Worm (Caenorhabditis elegans) whole organism, L2 larva: ENCODE measurements around the gene C50F4.4.

Experiments used
- C34F6.9 ChIP-seq: fragments of 150-350 bp; optimal IDR thresholded peaks from 2 replicates; lab custom pipeline; 2014; ENCODE audit warnings: missing biosample characterization, missing genetic modification characterization
- F13H6.1 ChIP-seq: sonication (generic microtip); optimal IDR thresholded peaks from 2 replicates; lab custom pipeline; 2016; ENCODE audit warnings: missing genetic modification characterization, missing compliant biosample characterization
- R02D3.7 ChIP-seq: fragments of 150-350 bp; optimal IDR thresholded peaks from 2 replicates; lab custom pipeline; 2014; ENCODE audit warnings: missing biosample characterization, missing genetic modification characterization
- Y55F3AM.14 ChIP-seq: fragments of 200-800 bp; sonication (Bioruptor generic); optimal IDR thresholded peaks from 2 replicates; lab custom pipeline; 2018; ENCODE audit warnings: mild to moderate bottlenecking, missing genetic modification characterization, missing compliant biosample characterization
- ZK546.5 ChIP-seq: sonication (generic microtip); optimal IDR thresholded peaks from 2 replicates; lab custom pipeline; 2017; ENCODE audit warnings: missing biosample characterization, missing genetic modification characterization
- alr-1 ChIP-seq: fragments of 150-350 bp; optimal IDR thresholded peaks from 2 replicates; lab custom pipeline; 2014; ENCODE audit warnings: missing biosample characterization, missing genetic modification characterization
- aly-2 ChIP-seq: fragments of 150-350 bp; optimal IDR thresholded peaks from 2 replicates; lab custom pipeline; 2014; ENCODE audit warnings: missing biosample characterization, missing genetic modification characterization
- ama-1 ChIP-seq: fragments of 150-350 bp; optimal IDR thresholded peaks from 2 replicates; lab custom pipeline; 2018; ENCODE audit warnings: inconsistent platforms
- blmp-1 ChIP-seq: sonication (generic microtip); optimal IDR thresholded peaks from 2 replicates; lab custom pipeline; 2017; ENCODE audit warnings: missing genetic modification characterization, mild to moderate bottlenecking, missing compliant biosample characterization, antibody characterized with exemption, moderate library complexity; ENCODE audit not compliant: insufficient read depth
- ceh-16 ChIP-seq: fragments of 150-350 bp; optimal IDR thresholded peaks from 2 replicates; lab custom pipeline; 2014; ENCODE audit warnings: missing biosample characterization, missing genetic modification characterization
- ceh-82 ChIP-seq: fragments of 150-350 bp; optimal IDR thresholded peaks from 2 replicates; lab custom pipeline; 2014; ENCODE audit warnings: missing biosample characterization, missing genetic modification characterization
- crh-2 ChIP-seq: sonication (generic microtip); optimal IDR thresholded peaks from 2 replicates; lab custom pipeline; 2017; ENCODE audit warnings: missing biosample characterization, missing genetic modification characterization
- dmd-4 ChIP-seq: sonication (generic microtip); optimal IDR thresholded peaks from 2 replicates; lab custom pipeline; 2017; ENCODE audit warnings: missing biosample characterization, missing genetic modification characterization
- egl-27 ChIP-seq: sonication (generic microtip); optimal IDR thresholded peaks from 3 replicates; lab custom pipeline; 2017; ENCODE audit warnings: missing biosample characterization, missing genetic modification reagents, missing genetic modification characterization
- elt-1 ChIP-seq: fragments of 150-350 bp; optimal IDR thresholded peaks from 2 replicates; lab custom pipeline; 2014; ENCODE audit warnings: missing biosample characterization, missing genetic modification characterization
- elt-3 ChIP-seq: sonication (generic microtip); optimal IDR thresholded peaks from 2 replicates; lab custom pipeline; 2017; ENCODE audit warnings: missing biosample characterization, missing genetic modification characterization
- fos-1 ChIP-seq: fragments of 150-350 bp; optimal IDR thresholded peaks from 2 replicates; lab custom pipeline; 2014; ENCODE audit warnings: missing biosample characterization, missing genetic modification characterization
- gmeb-1 ChIP-seq: fragments of 150-350 bp; optimal IDR thresholded peaks from 2 replicates; lab custom pipeline; 2014; ENCODE audit warnings: missing biosample characterization, missing genetic modification characterization
- lin-11 ChIP-seq: fragments of 150-350 bp; sonication (generic microtip); optimal IDR thresholded peaks from 2 replicates; lab custom pipeline; 2014; ENCODE audit warnings: missing biosample characterization, missing genetic modification characterization, inconsistent platforms, mixed read lengths
- lin-13 ChIP-seq: fragments of 150-350 bp; optimal IDR thresholded peaks from 2 replicates; lab custom pipeline; 2014; ENCODE audit warnings: missing biosample characterization, missing genetic modification reagents, missing genetic modification characterization
- lin-39 ChIP-seq: fragments of 150-350 bp; optimal IDR thresholded peaks from 2 replicates; lab custom pipeline; 2014; ENCODE audit warnings: missing biosample characterization, missing genetic modification reagents, missing genetic modification characterization
- lsy-2 ChIP-seq, 2 experiments: fragments of 150-350 bp in 1 of 2; sonication (generic microtip) in 1 of 2; optimal IDR thresholded peaks; 2 replicates each; lab custom pipeline; 2014 to 2017; ENCODE audit warnings: missing biosample characterization in 2 of 2, missing genetic modification characterization in 2 of 2
- mab-5 ChIP-seq: fragments of 150-350 bp; optimal IDR thresholded peaks from 2 replicates; lab custom pipeline; 2014; ENCODE audit warnings: missing biosample characterization, missing genetic modification characterization
- mbf-1 ChIP-seq: sonication (generic microtip); optimal IDR thresholded peaks from 2 replicates; lab custom pipeline; 2017; ENCODE audit warnings: missing biosample characterization, missing genetic modification characterization
- mdl-1 ChIP-seq, 2 experiments: fragments of 150-350 bp in 1 of 2; sonication (generic microtip) in 1 of 2; optimal IDR thresholded peaks; 2 replicates each; lab custom pipeline; 2017; ENCODE audit warnings: missing biosample characterization in 2 of 2, missing genetic modification characterization in 2 of 2
- nhr-10 ChIP-seq: sonication (generic microtip); optimal IDR thresholded peaks from 2 replicates; lab custom pipeline; 2017; ENCODE audit warnings: missing biosample characterization, missing genetic modification characterization
- nhr-11 ChIP-seq: fragments of 150-350 bp; optimal IDR thresholded peaks from 2 replicates; lab custom pipeline; 2014; ENCODE audit warnings: missing biosample characterization, missing genetic modification characterization
- nhr-12 ChIP-seq: fragments of 150-350 bp; optimal IDR thresholded peaks from 2 replicates; lab custom pipeline; 2014; ENCODE audit warnings: missing biosample characterization, missing genetic modification characterization
- nhr-129 ChIP-seq: fragments of 150-350 bp; optimal IDR thresholded peaks from 2 replicates; lab custom pipeline; 2014; ENCODE audit warnings: missing biosample characterization, missing genetic modification characterization
- nhr-21 ChIP-seq: fragments of 150-350 bp; optimal IDR thresholded peaks from 2 replicates; lab custom pipeline; 2014; ENCODE audit warnings: missing biosample characterization, missing genetic modification characterization
- nhr-23 ChIP-seq: fragments of 150-350 bp; optimal IDR thresholded peaks from 2 replicates; lab custom pipeline; 2014; ENCODE audit warnings: missing biosample characterization, missing genetic modification reagents, missing genetic modification characterization
- nhr-237 ChIP-seq: fragments of 150-350 bp; optimal IDR thresholded peaks from 2 replicates; lab custom pipeline; 2014; ENCODE audit warnings: missing biosample characterization, missing genetic modification characterization
- nhr-25 ChIP-seq: fragments of 150-350 bp; sonication (generic microtip); optimal IDR thresholded peaks from 3 replicates; lab custom pipeline; 2014; ENCODE audit warnings: missing biosample characterization, missing genetic modification characterization
- nhr-6 ChIP-seq: fragments of 150-350 bp; optimal IDR thresholded peaks from 2 replicates; lab custom pipeline; 2014; ENCODE audit warnings: missing biosample characterization, missing genetic modification characterization
- nhr-77 ChIP-seq: fragments of 150-350 bp; optimal IDR thresholded peaks from 2 replicates; lab custom pipeline; 2014; ENCODE audit warnings: missing biosample characterization, missing genetic modification characterization
- peb-1 ChIP-seq: fragments of 150-350 bp; optimal IDR thresholded peaks from 2 replicates; lab custom pipeline; 2014; ENCODE audit warnings: missing biosample characterization, missing genetic modification characterization
- sem-4 ChIP-seq: fragments of 150-350 bp; optimal IDR thresholded peaks from 2 replicates; lab custom pipeline; 2014; ENCODE audit warnings: missing biosample characterization, missing genetic modification reagents, missing genetic modification characterization
- skn-1 ChIP-seq: sonication (generic microtip); optimal IDR thresholded peaks from 2 replicates; lab custom pipeline; 2017; ENCODE audit warnings: missing biosample characterization, missing genetic modification characterization
- sma-3 ChIP-seq: sonication (generic microtip); optimal IDR thresholded peaks from 2 replicates; lab custom pipeline; 2016; ENCODE audit warnings: missing genetic modification reagents, missing genetic modification characterization, missing compliant biosample characterization
- sma-9 ChIP-seq, 2 experiments: fragments of 150-350 bp in 1 of 2; sonication (generic microtip) in 1 of 2; optimal IDR thresholded peaks; 2 replicates each; lab custom pipeline; 2014 to 2016; ENCODE audit warnings: missing genetic modification characterization in 2 of 2, mild to moderate bottlenecking in 1 of 2, missing biosample characterization in 1 of 2, missing compliant biosample characterization in 1 of 2, missing genetic modification reagents in 1 of 2, moderate library complexity in 1 of 2
- snpc-4 ChIP-seq: fragments of 150-350 bp; optimal IDR thresholded peaks from 2 replicates; lab custom pipeline; 2014; ENCODE audit warnings: missing biosample characterization, missing genetic modification characterization
- unc-39 ChIP-seq: fragments of 150-350 bp; optimal IDR thresholded peaks from 2 replicates; lab custom pipeline; 2014; ENCODE audit warnings: missing biosample characterization, missing genetic modification characterization
- unc-55 ChIP-seq: fragments of 150-350 bp; sonication (generic microtip); optimal IDR thresholded peaks from 3 replicates; lab custom pipeline; 2014; ENCODE audit warnings: missing biosample characterization, missing genetic modification reagents, missing genetic modification characterization
- unc-62 ChIP-seq: fragments of 150-350 bp; optimal IDR thresholded peaks from 2 replicates; lab custom pipeline; 2014; ENCODE audit warnings: missing biosample characterization, missing genetic modification reagents, missing genetic modification characterization
- zag-1 ChIP-seq: fragments of 150-350 bp; optimal IDR thresholded peaks from 2 replicates; lab custom pipeline; 2014; ENCODE audit warnings: missing biosample characterization, missing genetic modification characterization
- ztf-1 ChIP-seq: fragments of 200-800 bp; sonication (Bioruptor generic); conservative IDR thresholded peaks from 2 replicates; pipeline ENCODE4 v1.3.6; 2022; ENCODE audit warnings: missing genetic modification characterization, missing compliant biosample characterization
- ztf-11 ChIP-seq: sonication (generic microtip); optimal IDR thresholded peaks from 2 replicates; lab custom pipeline; 2017; ENCODE audit warnings: missing biosample characterization, missing genetic modification characterization
- ztf-4 ChIP-seq: fragments of 150-350 bp; optimal IDR thresholded peaks from 2 replicates; lab custom pipeline; 2014; ENCODE audit warnings: missing biosample characterization, missing genetic modification characterization

The C50F4.4 gene

DNA sequence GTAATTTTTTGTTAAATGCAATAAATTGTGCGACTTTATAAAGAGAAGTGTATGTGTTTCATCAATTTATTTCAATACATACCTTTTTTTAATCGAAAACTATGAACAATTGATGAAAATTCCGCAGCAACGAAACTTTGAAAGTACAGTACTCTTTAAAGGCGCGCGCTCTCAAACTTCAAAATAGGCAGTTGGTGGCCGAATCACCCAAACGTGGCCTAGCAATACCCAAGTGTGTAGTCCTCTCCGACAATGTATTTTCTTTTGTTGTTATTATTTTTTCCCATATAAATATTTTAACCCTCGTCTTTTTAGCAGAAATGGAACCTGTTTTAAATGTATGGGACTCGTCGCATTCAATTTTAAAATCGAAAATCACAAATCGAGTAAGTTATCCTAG is at the start of gene C50F4.4:
TSS of gene C50F4.4 (plus strand) at position 267 of the 400 bp plus-strand sequence.
- TF ChIP-seq skn-1 (no peak), fos-1 (tag; lab: Kevin White, UChicago) (peak; percentile 15), peb-1 (tag; lab: Kevin White, UChicago) (no peak), lin-13 (GFP tag; lab: Kevin White, UChicago) (no peak), lin-39 (no peak), mbf-1 (no peak), nhr-77 (no peak), dmd-4 (no peak), ceh-82 (tag; lab: Kevin White, UChicago) (no peak), sma-9 (GFP tag; optimal IDR thresholded peaks at IDR 0.05; lab: Kevin White, UChicago) (peak; percentile 58), sma-9 (tag; optimal IDR thresholded peaks at IDR 0.05; lab: Kevin White, UChicago) (no peak), lin-11 (tag; lab: Kevin White, UChicago) (no peak), aly-2 (tag; lab: Kevin White, UChicago) (no peak), snpc-4 (tag; lab: Kevin White, UChicago) (no peak), ztf-11 (tag; lab: Kevin White, UChicago) (no peak), nhr-25 (tag; lab: Kevin White, UChicago) (no peak), elt-1 (tag; lab: Kevin White, UChicago) (no peak), ama-1 (lab: Kevin White, UChicago) (no peak), crh-2 (tag; lab: Kevin White, UChicago) (no peak), nhr-23 (tag; lab: Kevin White, UChicago) (no peak), zag-1 (no peak), nhr-10 (tag; lab: Kevin White, UChicago) (no peak), unc-39 (tag; lab: Kevin White, UChicago) (no peak), mab-5 (tag; lab: Kevin White, UChicago) (no peak), nhr-237 (no peak), ceh-16 (tag; lab: Kevin White, UChicago) (no peak), gmeb-1 (tag; lab: Kevin White, UChicago) (peak; percentile 33), F13H6.1 (tag; lab: Kevin White, UChicago) (peak; percentile 26), C34F6.9 (tag; lab: Kevin White, UChicago) (peak; percentile 58), alr-1 (no peak), lsy-2 (tag; optimal IDR thresholded peaks at IDR 0.05; lab: Kevin White, UChicago) (peak in 1 of 2 experiments; percentile 17), nhr-11 (tag; lab: Kevin White, UChicago) (no peak), nhr-6 (tag; lab: Kevin White, UChicago) (no peak), nhr-129 (tag; lab: Kevin White, UChicago) (no peak), ztf-4 (tag; lab: Kevin White, UChicago) (no peak), unc-55 (GFP tag; lab: Kevin White, UChicago) (no peak), nhr-21 (tag; lab: Kevin White, UChicago) (no peak), nhr-12 (tag; lab: Kevin White, UChicago) (no peak), sma-3 (peak; percentile 30), sem-4 (tag; lab: Kevin White, UChicago) (no peak), mdl-1 (tag; optimal IDR thresholded peaks at IDR 0.05; lab: Kevin White, UChicago) (no peak), ZK546.5 (no peak), ztf-1 (GFP tag; lab: Robert Waterston, UW) (no peak), egl-27 (tag; lab: Kevin White, UChicago) (no peak), R02D3.7 (tag; lab: Kevin White, UChicago) (no peak), elt-3 (tag; lab: Kevin White, UChicago) (no peak), unc-62 (no peak), blmp-1 (tag; lab: Kevin White, UChicago) (no peak), Y55F3AM.14 (GFP tag; lab: Kevin White, UChicago) (no peak)
- TF ChIP-seq, all 48 proteins: peak for 7
